Worm (Caenorhabditis elegans): Measurements from ENCODE around the gene H41C03.3.

DNA sequence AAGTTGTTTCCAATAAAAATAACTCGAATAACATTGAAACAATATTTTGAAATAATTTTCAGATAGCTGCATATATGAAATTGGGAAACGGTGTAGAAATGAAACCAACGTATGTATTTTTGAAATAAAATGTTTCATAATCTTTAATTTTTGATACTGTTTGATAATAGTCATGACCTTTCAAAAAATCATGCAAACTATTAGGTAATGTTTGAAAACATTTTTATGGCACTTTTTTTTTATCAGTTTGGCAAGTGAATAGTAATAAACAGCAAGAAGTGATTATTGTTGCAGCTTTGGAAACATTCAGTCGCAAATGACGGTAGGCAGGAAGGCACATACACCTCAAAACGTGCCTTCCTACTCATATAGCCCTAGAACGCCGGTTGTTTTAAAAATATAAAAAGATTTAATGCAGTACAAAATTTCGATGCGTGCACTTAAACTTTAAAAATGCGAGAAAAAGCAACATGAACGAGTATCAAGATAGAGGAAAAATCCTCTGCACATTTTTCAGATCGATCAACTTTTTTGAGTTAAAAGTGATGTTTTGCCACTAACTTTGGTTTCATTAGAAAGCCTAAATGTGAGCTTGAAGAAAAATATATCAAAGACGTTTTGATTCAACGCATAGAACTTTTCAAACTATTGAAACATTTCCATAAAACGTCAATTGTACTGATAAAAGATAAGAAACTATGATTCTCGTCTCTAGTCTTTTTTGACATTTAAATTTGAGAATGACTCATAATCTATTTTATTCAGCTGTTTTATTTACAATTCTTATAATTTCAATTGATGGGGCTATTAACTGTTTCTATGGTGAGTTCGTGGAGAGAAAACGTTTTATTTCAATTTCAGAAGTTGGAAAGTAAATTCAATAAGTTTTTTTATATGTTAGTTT lies 20.1 kb downstream of the H41C03.3 start, which contains the start of gene F55C12.19:
- TF ChIP-seq ztf-23 (GFP tag; IDR thresholded peaks at IDR 0.05) (no peak), ref-1 (GFP tag; conservative IDR thresholded peaks at IDR 0.05) (no peak), flt-1 (GFP tag; IDR thresholded peaks at IDR 0.05) (no peak), tab-1 (GFP tag; IDR thresholded peaks at IDR 0.05) (no peak), ztf-29 (GFP tag; IDR thresholded peaks at IDR 0.05) (no peak), cog-1 (tag; optimal IDR thresholded peaks at IDR 0.05) (no peak), T22C8.4 (GFP tag; IDR thresholded peaks at IDR 0.05) (no peak), med-1 (GFP tag; optimal IDR thresholded peaks at IDR 0.05; ENCODE audit: insufficient read depth) (no peak)

All from whole organism, midembryonic.